ENCODE assay signal across 2 worm cellular contexts in the genomic region with DNA sequence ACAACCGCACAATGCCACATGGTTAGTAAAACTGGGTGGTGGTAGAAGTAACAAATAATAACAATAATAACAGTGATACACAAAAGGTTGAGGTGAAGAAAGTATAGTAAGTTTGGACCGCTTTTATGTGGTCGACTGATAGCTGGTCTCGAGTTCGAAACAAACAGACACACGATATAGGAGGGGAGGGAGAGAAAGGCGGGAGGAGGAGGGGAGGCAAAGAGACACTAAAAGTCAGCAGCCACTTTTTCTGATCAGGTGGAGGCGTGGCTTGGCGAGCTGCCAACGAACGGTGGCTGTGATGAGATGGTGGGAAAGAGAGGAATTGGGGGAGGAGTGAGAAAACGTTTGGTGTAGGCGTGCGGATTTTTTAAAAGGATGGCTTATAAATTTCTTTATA.
TF ChIP-seq lines count a peak whose summit lies in the region.

No protein-coding gene starts in this region.

TF ChIP-seq in whole organism, L1 larva, 84 proteins besides CTCF, POLR2A, EP300 and RAD21 (continued from another document):
- TF ChIP-seq vab-15 (tag; optimal IDR thresholded peaks at IDR 0.05; lab: Kevin White, UChicago) (no peak), nhr-77 (tag; optimal IDR thresholded peaks at IDR 0.05; lab: Kevin White, UChicago) (no peak), nhr-71 (tag; optimal IDR thresholded peaks at IDR 0.05; lab: Kevin White, UChicago) (peak; percentile 46), alr-1 (tag; optimal IDR thresholded peaks at IDR 0.05; lab: Kevin White, UChicago; ENCODE audit: borderline replicate concordance) (no peak), dsc-1 (tag; optimal IDR thresholded peaks at IDR 0.05; lab: Kevin White, UChicago) (peak; percentile 6), nhr-85 (tag; lab: Kevin White, UChicago) (peak; percentile 71), aly-2 (tag; optimal IDR thresholded peaks at IDR 0.05; lab: Kevin White, UChicago) (no peak), mdl-1 (tag; optimal IDR thresholded peaks at IDR 0.05; lab: Kevin White, UChicago) (peak in 1 of 2 experiments; percentile 55), swsn-7 (tag; optimal IDR thresholded peaks at IDR 0.05; lab: Kevin White, UChicago) (no peak), lin-14 (GFP tag; optimal IDR thresholded peaks at IDR 0.05; lab: Kevin White, UChicago) (peak; percentile 58), Y116A8C.19 (tag; optimal IDR thresholded peaks at IDR 0.05; lab: Kevin White, UChicago; ENCODE audit: borderline replicate concordance) (no peak), nhr-11 (tag; optimal IDR thresholded peaks at IDR 0.05; lab: Kevin White, UChicago) (no peak), elt-3 (tag; optimal IDR thresholded peaks at IDR 0.05; lab: Kevin White, UChicago) (peak in 1 of 6 experiments; percentile 6), unc-62 (GFP tag; optimal IDR thresholded peaks at IDR 0.05; lab: Kevin White, UChicago) (no peak), mab-9 (GFP tag; IDR thresholded peaks at IDR 0.05; lab: Robert Waterston, UW) (no peak), C34B4.2 (tag; optimal IDR thresholded peaks at IDR 0.05; lab: Kevin White, UChicago) (no peak), pag-3 (tag; optimal IDR thresholded peaks at IDR 0.05; lab: Kevin White, UChicago; ENCODE audit: borderline replicate concordance, insufficient read depth) (no peak), nhr-20 (tag; optimal IDR thresholded peaks at IDR 0.05; lab: Kevin White, UChicago) (peak; percentile 33), blmp-1 (tag; optimal IDR thresholded peaks at IDR 0.05; lab: Kevin White, UChicago) (peak; percentile 19), elt-2 (tag; optimal IDR thresholded peaks at IDR 0.05; lab: Kevin White, UChicago) (no peak), isw-1 (GFP tag; IDR thresholded peaks at IDR 0.05; lab: Robert Waterston, UW) (no peak), pqm-1 (tag; optimal IDR thresholded peaks at IDR 0.05; lab: Kevin White, UChicago) (no peak), lir-3 (tag; optimal IDR thresholded peaks at IDR 0.05; lab: Kevin White, UChicago; ENCODE audit: poor library complexity) (no peak), fkh-10 (GFP tag; optimal IDR thresholded peaks at IDR 0.05; lab: Kevin White, UChicago) (no peak), lsy-2 (tag; optimal IDR thresholded peaks at IDR 0.05; lab: Kevin White, UChicago) (peak in 1 of 2 experiments; percentile 20), nhr-19 (GFP tag; conservative IDR thresholded peaks at IDR 0.05; lab: Robert Waterston, UW) (peak; percentile 28), ama-1 (optimal IDR thresholded peaks at IDR 0.05; lab: Kevin White, UChicago) (peak; percentile 16), mep-1 (tag; optimal IDR thresholded peaks at IDR 0.05; lab: Kevin White, UChicago) (no peak), F16B12.6 (tag; optimal IDR thresholded peaks at IDR 0.05; lab: Kevin White, UChicago) (no peak), nhr-47 (tag; optimal IDR thresholded peaks at IDR 0.05; lab: Kevin White, UChicago) (no peak), unc-86 (tag; optimal IDR thresholded peaks at IDR 0.05; lab: Kevin White, UChicago) (no peak), zip-4 (GFP tag; optimal IDR thresholded peaks at IDR 0.05; lab: Kevin White, UChicago) (no peak), ztf-4 (tag; optimal IDR thresholded peaks at IDR 0.05; lab: Kevin White, UChicago) (no peak)

TF ChIP-seq in whole organism, L4 larva, 104 proteins besides CTCF, POLR2A, EP300 and RAD21 (continued from another document):
- peak in 1 of 2 experiments; percentile 65 for TF ChIP-seq mdl-1 (tag; optimal IDR thresholded peaks at IDR 0.05; lab: Kevin White, UChicago)
- TF ChIP-seq gei-8 (GFP tag; optimal IDR thresholded peaks at IDR 0.05; lab: Kevin White, UChicago) = no peak
- peak in 1 of 2 experiments; percentile 7 for TF ChIP-seq lsy-2 (tag; optimal IDR thresholded peaks at IDR 0.05; lab: Kevin White, UChicago)
- TF ChIP-seq lim-7 (GFP tag; IDR thresholded peaks at IDR 0.05; lab: Robert Waterston, UW) = no peak
- TF ChIP-seq mxl-2 (GFP tag; conservative IDR thresholded peaks at IDR 0.05; lab: Robert Waterston, UW) = no peak
- TF ChIP-seq mxl-3 (GFP tag; optimal IDR thresholded peaks at IDR 0.05; lab: Kevin White, UChicago) = peak; percentile 28
- TF ChIP-seq attf-4 (tag; optimal IDR thresholded peaks at IDR 0.05; lab: Kevin White, UChicago) = no peak
- TF ChIP-seq ceh-28 (tag; optimal IDR thresholded peaks at IDR 0.05; lab: Kevin White, UChicago) = no peak
- TF ChIP-seq dmd-6 (GFP tag; IDR thresholded peaks at IDR 0.05; lab: Robert Waterston, UW) = peak; percentile 53; the same call in 1 of the 2 replicates
- TF ChIP-seq spr-3 (GFP tag; optimal IDR thresholded peaks at IDR 0.05; lab: Kevin White, UChicago) = no peak
- no peak for TF ChIP-seq madf-9 (GFP tag; conservative IDR thresholded peaks at IDR 0.05; lab: Robert Waterston, UW)
- no peak for TF ChIP-seq tra-1 (GFP tag; IDR thresholded peaks at IDR 0.05; lab: Robert Waterston, UW)
- TF ChIP-seq ceh-20 (GFP tag; IDR thresholded peaks at IDR 0.05; lab: Robert Waterston, UW) = 0 out of 2 replicates have a peak, but pooled peaks have one; percentile 11
- no peak for TF ChIP-seq nhr-42 (GFP tag; IDR thresholded peaks at IDR 0.05; lab: Robert Waterston, UW)
- TF ChIP-seq nhr-48 (tag; optimal IDR thresholded peaks at IDR 0.05; lab: Kevin White, UChicago) = no peak
- TF ChIP-seq lin-1 (GFP tag; IDR thresholded peaks at IDR 0.05; lab: Robert Waterston, UW) = no peak
- TF ChIP-seq daf-8 (GFP tag; IDR thresholded peaks at IDR 0.05; lab: Robert Waterston, UW) = no peak
- TF ChIP-seq php-3 (GFP tag; IDR thresholded peaks at IDR 0.05; lab: Robert Waterston, UW) = 0 out of 2 replicates have a peak, but pooled peaks have one; percentile 35
- TF ChIP-seq nhr-76 (tag; optimal IDR thresholded peaks at IDR 0.05; lab: Kevin White, UChicago) = no peak
- no peak for TF ChIP-seq spr-1 (tag; optimal IDR thresholded peaks at IDR 0.05; lab: Kevin White, UChicago)
- TF ChIP-seq F44E2.7 (GFP tag; IDR thresholded peaks at IDR 0.05; lab: Robert Waterston, UW) = no peak
- no peak for TF ChIP-seq ceh-62 (tag; optimal IDR thresholded peaks at IDR 0.05; lab: Kevin White, UChicago)
